Fruit fly (Drosophila melanogaster) Kc167 (cell line): ENCODE data around the gene Fer3.

Source experiments
- Myc ChIP-seq: fragments of >200 bp; optimal IDR thresholded peaks from 2 replicates; lab custom pipeline; 2017; ENCODE audit warnings: missing external identifiers
- Sin3A ChIP-seq: fragments of >200 bp; optimal IDR thresholded peaks from 2 replicates; lab custom pipeline; 2018; ENCODE audit warnings: missing external identifiers
- h ChIP-seq: fragments of >200 bp; optimal IDR thresholded peaks from 3 replicates; lab custom pipeline; 2018; ENCODE audit warnings: missing external identifiers
- insv ChIP-seq: fragments of >200 bp; optimal IDR thresholded peaks from 3 replicates; lab custom pipeline; 2018; ENCODE audit warnings: missing external identifiers
- psq ChIP-seq: fragments of >200 bp; optimal IDR thresholded peaks from 2 replicates; lab custom pipeline; 2017; ENCODE audit warnings: missing external identifiers
- ttk ChIP-seq: sonication (Bioruptor generic); optimal IDR thresholded peaks from 2 replicates; lab custom pipeline; 2017; ENCODE audit warnings: missing external identifiers

Gene Fer3

DNA sequence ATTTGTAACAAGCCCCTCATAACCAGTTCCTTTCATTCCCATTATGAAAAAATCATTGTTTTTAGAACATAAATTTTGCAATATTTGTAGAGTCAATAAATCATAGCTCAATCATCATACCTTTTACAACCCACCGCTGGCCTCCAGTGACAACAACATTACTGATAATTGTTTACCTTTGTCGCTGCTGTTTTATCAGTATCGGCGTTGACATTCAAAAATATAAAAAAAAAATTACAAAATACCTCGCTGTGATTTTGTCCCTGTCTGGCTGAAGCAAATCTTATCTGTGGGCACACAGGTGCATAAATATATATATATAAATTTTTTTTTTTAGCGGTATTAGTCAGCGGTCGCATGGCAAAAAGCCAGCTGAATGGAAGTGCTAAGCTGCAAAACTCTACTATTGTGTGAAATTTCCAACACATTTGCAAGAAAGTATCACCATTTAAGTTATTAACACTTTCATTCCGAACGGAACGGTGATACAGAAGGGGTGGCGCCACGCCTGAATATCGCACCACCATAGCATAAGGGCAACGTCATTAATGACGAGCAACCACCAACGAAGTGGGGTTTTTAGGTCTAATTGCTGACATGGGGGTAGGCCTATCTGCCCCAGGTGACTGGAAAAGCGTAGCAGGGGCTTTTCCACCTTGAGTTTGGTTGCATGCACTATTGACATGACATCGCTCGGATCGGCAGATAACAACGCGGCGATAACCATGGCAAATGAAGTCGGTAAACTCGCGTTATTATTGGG, 28.0 kb downstream of the Fer3 start:
- TF ChIP-seq Myc (lab: Kevin White, UChicago) (no peak), h (no peak), psq (no peak), insv (lab: Kevin White, UChicago) (no peak), ttk (no peak), Sin3A (no peak)

DNA sequence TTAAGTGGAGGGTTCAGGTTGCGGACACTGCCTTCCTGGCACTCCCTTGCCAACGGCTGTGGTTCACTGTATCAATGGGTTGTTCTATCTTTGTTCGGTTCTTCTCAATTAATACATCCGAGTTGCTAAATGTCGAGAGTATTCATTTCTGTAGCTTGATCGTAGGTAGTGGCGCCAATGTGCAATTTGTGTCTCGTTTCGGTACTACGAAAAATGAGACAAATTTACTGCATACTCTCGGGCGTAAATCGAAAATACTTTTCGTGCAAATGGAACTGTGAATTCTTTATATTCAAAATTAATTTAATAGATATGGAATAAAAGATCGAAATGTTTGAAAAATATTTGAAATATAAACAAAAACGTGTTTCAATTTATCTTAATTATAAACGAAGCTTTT, 28.6 kb downstream of the Fer3 start:
- no peak for TF ChIP-seq Myc (lab: Kevin White, UChicago)
- no peak for TF ChIP-seq h
- no peak for TF ChIP-seq Sin3A
- no peak for TF ChIP-seq insv (lab: Kevin White, UChicago)
- TF ChIP-seq ttk: no peak
- no peak for TF ChIP-seq psq

DNA sequence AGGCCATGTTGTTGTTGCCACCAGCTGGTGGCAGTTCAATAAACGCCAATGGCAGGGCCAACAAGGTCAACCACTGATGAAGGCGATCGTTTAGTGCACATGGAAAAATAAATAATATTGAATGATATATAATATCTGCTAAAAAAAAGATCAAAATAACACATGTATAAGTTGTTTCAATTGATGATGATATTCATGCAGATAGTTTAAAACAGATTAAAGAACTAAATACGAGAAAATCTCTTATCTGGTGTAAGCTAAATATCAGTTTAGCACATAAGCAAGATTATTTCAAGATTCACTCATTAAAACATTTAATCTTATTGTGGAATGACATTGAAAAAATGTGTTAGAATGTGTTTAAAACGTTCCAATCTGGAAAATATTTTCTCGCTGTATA, 30.7 kb downstream of the Fer3 start:
- TF ChIP-seq Sin3A (no peak), psq (no peak), ttk (no peak), Myc (lab: Kevin White, UChicago) (no peak), insv (lab: Kevin White, UChicago) (no peak), h (no peak)

DNA sequence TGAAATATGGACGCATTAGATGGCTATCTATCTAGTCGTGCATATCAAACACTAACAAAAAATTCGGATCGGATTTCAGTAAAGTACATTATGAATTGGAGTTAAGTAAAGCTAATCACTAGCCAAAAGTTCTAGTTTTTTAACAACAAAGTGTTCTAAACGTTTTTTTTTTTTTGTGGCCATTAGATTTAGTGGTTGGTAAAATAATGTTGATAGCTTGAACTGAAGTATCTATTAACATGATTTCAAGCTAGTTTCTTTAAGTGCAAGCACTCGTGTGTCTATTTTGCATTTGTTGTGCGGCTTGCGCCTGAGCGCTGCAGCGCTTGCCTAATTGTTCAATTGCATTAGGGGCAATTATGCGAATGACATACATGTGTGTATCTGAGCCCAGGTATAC, 31.5 kb downstream of the Fer3 start:
- TF ChIP-seq psq: no peak
- no peak for TF ChIP-seq insv (lab: Kevin White, UChicago)
- no peak for TF ChIP-seq Myc (lab: Kevin White, UChicago)
- TF ChIP-seq h: no peak
- TF ChIP-seq Sin3A: no peak
- TF ChIP-seq ttk: no peak

DNA sequence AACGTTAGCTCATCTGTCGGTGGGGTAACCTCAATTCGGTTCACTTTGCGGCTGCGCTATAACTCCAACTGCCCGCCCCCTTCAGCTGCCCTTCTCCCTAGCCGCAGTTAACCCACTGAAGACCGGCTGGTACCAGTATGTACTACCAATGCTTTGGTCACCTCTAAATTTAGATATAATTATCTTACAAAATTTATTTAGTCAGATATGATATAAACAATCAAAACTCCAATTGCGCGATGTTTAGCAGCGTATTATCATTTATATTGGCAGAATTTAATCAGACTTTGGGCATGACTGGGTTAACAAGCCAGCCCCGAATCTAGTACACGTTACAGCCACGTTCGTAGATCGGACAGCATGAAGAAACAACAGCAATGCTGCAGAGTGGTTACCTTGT, 32.4 kb downstream of the Fer3 start:
- TF ChIP-seq Myc (lab: Kevin White, UChicago): no peak
- TF ChIP-seq insv (lab: Kevin White, UChicago): no peak
- no peak for TF ChIP-seq ttk
- no peak for TF ChIP-seq h
- no peak for TF ChIP-seq Sin3A
- TF ChIP-seq psq: no peak

DNA sequence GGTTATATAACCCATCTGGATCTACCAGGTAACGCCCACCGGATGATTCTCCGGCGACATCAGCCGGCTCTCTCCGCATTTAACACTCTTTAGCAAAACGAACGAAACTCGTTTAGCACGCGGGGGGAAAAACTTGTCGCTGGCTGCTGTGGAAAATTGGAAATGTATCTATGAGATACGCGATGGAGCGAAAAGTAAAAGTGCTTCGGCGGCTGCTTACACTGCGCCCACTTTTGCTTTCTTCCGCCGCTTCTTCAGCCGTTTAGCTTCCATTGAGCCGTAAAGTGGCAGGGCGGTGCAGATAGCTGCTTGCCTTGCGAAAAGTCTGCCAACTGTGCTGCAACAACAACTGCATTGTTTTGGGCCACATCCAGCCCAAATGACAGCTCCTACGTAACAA, 32.9 kb downstream of the Fer3 start:
- TF ChIP-seq Sin3A (no peak), psq (no peak), Myc (lab: Kevin White, UChicago) (no peak), ttk (no peak), h (no peak), insv (lab: Kevin White, UChicago) (no peak)

DNA sequence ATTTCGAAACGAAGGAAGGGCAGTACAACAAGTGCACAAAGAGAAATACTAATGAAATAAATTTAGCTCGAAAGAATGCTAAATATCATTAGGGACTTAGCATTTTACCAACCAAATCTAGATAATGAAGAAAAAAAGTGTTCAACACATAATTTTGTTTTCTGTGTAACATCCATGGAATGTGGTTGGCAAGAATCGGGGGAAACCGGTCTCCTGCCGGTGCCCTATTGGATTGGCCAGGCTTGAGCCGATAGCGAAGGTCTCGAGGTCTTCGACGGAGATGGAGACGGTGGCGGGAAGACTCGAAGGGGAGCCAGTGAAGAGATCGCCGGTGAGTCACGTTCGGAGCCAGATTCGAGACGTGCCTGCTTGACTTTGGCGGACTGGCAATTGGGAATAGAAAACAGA, 36.3 kb downstream of the Fer3 start:
- no peak for TF ChIP-seq ttk
- TF ChIP-seq Sin3A: no peak

DNA sequence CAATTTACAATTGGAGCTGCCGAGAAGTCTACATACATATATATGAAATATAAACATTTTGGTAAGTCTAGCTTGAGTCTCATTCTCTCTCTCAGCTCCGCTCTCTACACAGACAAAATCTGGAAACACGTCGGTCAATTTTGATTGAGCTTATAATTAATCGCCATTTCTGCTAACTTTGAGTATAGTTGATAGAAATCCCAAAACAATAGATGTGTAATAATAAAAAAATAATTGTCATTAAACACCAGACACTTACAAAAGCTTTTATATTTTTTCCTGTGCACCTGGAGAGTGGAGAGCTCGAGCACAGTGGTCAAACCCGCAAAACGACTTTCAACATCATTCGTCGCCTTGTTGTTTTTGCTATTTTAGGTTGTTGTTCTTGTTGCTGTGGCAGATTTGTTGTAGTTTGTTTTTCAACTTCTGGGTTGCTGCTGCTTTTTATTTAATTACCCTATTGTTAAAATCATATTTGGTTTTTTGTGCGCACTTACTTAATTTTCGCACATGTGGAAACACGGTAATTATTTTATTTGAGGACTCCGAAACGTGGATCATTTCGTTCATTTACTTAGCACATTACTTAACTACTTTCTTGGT, 37.4 kb downstream of the Fer3 start:
- TF ChIP-seq insv (lab: Kevin White, UChicago) (no peak), psq (no peak), Myc (lab: Kevin White, UChicago) (no peak), Sin3A (no peak), h (no peak), ttk (no peak)

DNA sequence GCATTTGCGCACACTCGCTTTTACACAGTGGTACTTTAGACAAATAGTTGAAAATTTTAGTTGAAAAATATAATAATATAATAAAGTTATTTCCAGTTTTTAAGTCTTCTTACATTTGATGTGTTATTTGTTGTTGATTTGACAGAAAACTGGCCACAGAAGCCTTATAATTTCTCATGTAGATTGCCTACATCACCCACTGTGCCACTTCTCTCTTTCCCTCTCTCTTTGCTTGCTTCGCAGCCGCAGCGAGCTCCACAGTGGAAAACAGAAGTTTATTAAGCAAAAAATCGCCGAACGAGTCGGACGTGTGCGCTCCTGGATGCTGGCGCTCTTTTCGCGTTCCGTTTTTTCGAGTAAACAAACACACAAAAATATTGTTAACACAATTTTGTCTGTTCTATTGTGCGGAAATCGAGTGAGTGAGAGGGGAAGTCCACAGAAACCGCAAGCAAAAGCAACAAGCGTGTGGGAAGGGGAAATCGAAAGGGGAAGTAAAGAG, 38.2 kb downstream of the Fer3 start, which contains the start of gene CG42327:
Gene CG42327 (plus strand): TSS at position 277 of the 502 bp plus-strand sequence.
- no peak for TF ChIP-seq psq
- no peak for TF ChIP-seq ttk
- no peak for TF ChIP-seq insv (lab: Kevin White, UChicago)
- no peak for TF ChIP-seq h
- TF ChIP-seq Sin3A: no peak
- no peak for TF ChIP-seq Myc (lab: Kevin White, UChicago)

DNA sequence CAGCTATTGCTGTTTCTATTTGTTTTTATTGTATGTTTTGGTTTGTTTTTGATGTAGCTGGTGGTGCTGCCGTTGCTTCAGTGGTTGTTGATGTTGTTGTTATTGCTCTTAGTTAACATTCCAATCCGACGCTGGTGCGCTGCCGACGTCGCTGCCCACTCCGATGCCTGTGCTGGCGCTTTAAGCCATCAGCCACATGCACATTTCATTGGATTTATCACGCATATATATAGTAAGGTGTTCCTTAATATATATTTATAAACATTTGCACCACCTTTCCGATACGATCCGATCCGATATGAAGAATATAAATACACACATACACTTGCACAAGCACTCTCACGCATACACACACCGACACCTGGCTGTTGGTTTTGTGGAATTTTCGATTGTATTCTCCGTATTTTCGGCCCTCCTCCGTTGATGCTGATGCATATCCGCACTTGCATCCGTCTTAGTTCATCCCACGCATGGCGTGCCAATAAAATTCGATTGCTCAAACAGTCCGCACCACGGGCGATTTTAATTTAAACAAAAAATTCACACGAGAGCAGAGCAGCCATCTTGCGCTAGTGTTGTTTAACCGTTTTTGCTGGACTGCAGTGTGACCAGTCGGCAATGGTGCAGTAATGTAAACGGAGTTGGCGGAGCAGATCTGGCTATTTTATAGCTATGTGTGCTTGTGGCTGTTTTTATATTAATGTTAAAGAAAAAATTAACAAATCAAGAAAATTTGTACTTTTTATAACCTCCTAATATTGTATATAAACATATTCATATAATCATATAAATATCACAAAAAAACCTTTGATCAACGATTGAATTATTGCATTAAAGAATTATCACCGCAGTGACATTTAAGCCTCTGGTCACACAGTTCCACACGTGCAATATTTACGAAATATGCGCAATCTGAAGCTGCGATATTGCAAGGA, 43.7 kb downstream of the Fer3 start, which contains the start of the genes Csk and Elp1:
Gene Csk (minus strand): TSS at position 602 of the 935 bp plus-strand sequence.
Gene Elp1 (plus strand): TSS at position 867 of the 935 bp plus-strand sequence.
- TF ChIP-seq psq (no peak), Myc (lab: Kevin White, UChicago) (no peak), insv (lab: Kevin White, UChicago) (no peak), ttk (no peak), h (no peak), Sin3A (no peak)

DNA sequence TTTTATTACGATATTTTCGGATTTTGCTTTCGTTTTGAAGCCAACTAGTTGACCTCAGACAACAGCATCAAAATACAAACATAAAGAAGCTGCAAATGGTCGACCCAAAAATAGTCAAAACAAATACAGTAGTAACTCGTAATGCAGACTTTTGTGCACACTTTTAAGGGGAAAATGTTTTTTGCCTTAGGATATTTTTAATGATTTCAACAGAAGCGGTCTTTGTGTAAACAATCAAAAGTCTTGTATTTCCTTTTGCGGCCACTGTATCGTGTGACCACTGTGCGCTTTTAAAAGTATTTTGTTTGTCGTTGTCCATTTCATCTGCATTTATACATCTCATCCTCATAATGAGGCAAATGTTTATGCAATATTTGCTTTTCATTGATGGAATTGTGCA, 44.7 kb downstream of the Fer3 start:
- TF ChIP-seq psq: no peak
- TF ChIP-seq ttk: no peak
- TF ChIP-seq h: no peak
- TF ChIP-seq Myc (lab: Kevin White, UChicago): no peak
- TF ChIP-seq Sin3A: no peak
- no peak for TF ChIP-seq insv (lab: Kevin White, UChicago)
